Fruit fly (Drosophila melanogaster) whole organism, embryonic: Measurements from ENCODE around the gene CG13392.

ENCODE experiments used
- CG17568 ChIP-seq: fragments of 200-800 bp; sonication (Bioruptor generic); optimal IDR thresholded peaks from 2 replicates; lab custom pipeline; 2018; ENCODE audit warnings: missing biosample characterization, mild to moderate bottlenecking, missing genetic modification characterization, moderate library complexity
- D ChIP-seq, 2 experiments: fragments of 200-800 bp in 1 of 2; fragments of >200 bp in 1 of 2; sonication (Bioruptor generic) in 1 of 2; optimal IDR thresholded peaks; 2 replicates in 1 of 2; 3 replicates in 1 of 2; lab custom pipeline; 2017; ENCODE audit warnings: mild to moderate bottlenecking in 1 of 2, missing biosample characterization in 1 of 2, missing genetic modification characterization in 1 of 2, missing genetic modification reagents in 1 of 2

- TF ChIP-seq CG17568 (GFP tag; lab: Kevin White, UChicago) (no peak), D (optimal IDR thresholded peaks at IDR 0.05; lab: Kevin White, UChicago) (no peak), D (GFP tag; optimal IDR thresholded peaks at IDR 0.05; lab: Kevin White, UChicago) (no peak)
Observed at dm6 chr2L:8372248-8372647, 10.4 kb downstream of the CG13392 start.
